Worm (Caenorhabditis elegans): Measurements from ENCODE around the gene col-130.

col-130 gene

ce11 chrIV:12463370-12463769 is 35.1 kb upstream of the col-130 start, which contains the start of gene C25G4.8:
C25G4.8 (minus strand) TSS chrIV:12463470.
- TF ChIP-seq ets-4 (tag; optimal IDR thresholded peaks at IDR 0.05), result no peak

- TF ChIP-seq unc-3 (GFP tag; conservative IDR thresholded peaks at IDR 0.05) (no peak), unc-3 (tag; optimal IDR thresholded peaks at IDR 0.05) (no peak), pqm-1 (tag; optimal IDR thresholded peaks at IDR 0.05) (no peak), gmeb-2 (tag; optimal IDR thresholded peaks at IDR 0.05) (no peak), pax-1 (tag; optimal IDR thresholded peaks at IDR 0.05) (no peak), T23F11.4 (GFP tag; optimal IDR thresholded peaks at IDR 0.05) (no peak), hlh-15 (tag; optimal IDR thresholded peaks at IDR 0.05) (no peak), pha-2 (tag; optimal IDR thresholded peaks at IDR 0.05) (no peak), ceh-48 (tag; optimal IDR thresholded peaks at IDR 0.05) (no peak)
Measured at ce11 chrIV:12456613-12457012, 28.3 kb upstream of the col-130 start, which contains the start of gene C25G4.7. C25G4.7 (plus strand) TSS chrIV:12456913.

- TF ChIP-seq ceh-30 (tag; optimal IDR thresholded peaks at IDR 0.05) (no peak), sdc-2 (tag; optimal IDR thresholded peaks at IDR 0.05) (no peak), ceh-45 (GFP tag; IDR thresholded peaks at IDR 0.05) (no peak), C38D4.7 (GFP tag; optimal IDR thresholded peaks at IDR 0.05) (no peak), sox-4 (tag; optimal IDR thresholded peaks at IDR 0.05) (no peak), dve-1 (tag; optimal IDR thresholded peaks at IDR 0.05) (no peak), ceh-24 (tag; optimal IDR thresholded peaks at IDR 0.05) (no peak), pha-2 (tag; optimal IDR thresholded peaks at IDR 0.05) (no peak), unc-55 (GFP tag; optimal IDR thresholded peaks at IDR 0.05) (no peak), sox-2 (GFP tag; IDR thresholded peaks at IDR 0.05) (no peak), ceh-6 (GFP tag; optimal IDR thresholded peaks at IDR 0.05) (no peak), tbx-2 (tag; optimal IDR thresholded peaks at IDR 0.05) (no peak), pat-9 (tag; optimal IDR thresholded peaks at IDR 0.05) (no peak), ref-2 (tag; optimal IDR thresholded peaks at IDR 0.05) (no peak), tbx-7 (tag; optimal IDR thresholded peaks at IDR 0.05) (no peak), ceh-48 (tag; optimal IDR thresholded peaks at IDR 0.05) (no peak)
Measured at ce11 chrIV:12454750-12455149, 26.4 kb upstream of the col-130 start, which contains the start of gene smz-1. smz-1 (plus strand) TSS chrIV:12455050.

ce11 chrIV:12454115-12454514 is 25.8 kb upstream of the col-130 start, which contains the start of gene spe-44:
spe-44 (minus strand) TSS chrIV:12454215.
- TF ChIP-seq K09A11.1 (tag; optimal IDR thresholded peaks at IDR 0.05; ENCODE audit: insufficient read depth) (no peak), sox-4 (tag; optimal IDR thresholded peaks at IDR 0.05) (no peak), elt-2 (tag; optimal IDR thresholded peaks at IDR 0.05) (no peak), sdc-2 (tag; optimal IDR thresholded peaks at IDR 0.05) (no peak), ceh-6 (GFP tag; optimal IDR thresholded peaks at IDR 0.05) (no peak), ceh-19 (GFP tag; optimal IDR thresholded peaks at IDR 0.05) (no peak), rnt-1 (tag; optimal IDR thresholded peaks at IDR 0.05) (no peak), pax-1 (tag; optimal IDR thresholded peaks at IDR 0.05) (no peak), pat-9 (tag; optimal IDR thresholded peaks at IDR 0.05) (no peak), ahr-1 (tag; optimal IDR thresholded peaks at IDR 0.05) (no peak), ceh-31 (tag; optimal IDR thresholded peaks at IDR 0.05) (no peak), fax-1 (tag; optimal IDR thresholded peaks at IDR 0.05) (no peak)

- TF ChIP-seq nfya-1 (tag; optimal IDR thresholded peaks at IDR 0.05) (peak; percentile 27), lim-6 (tag; optimal IDR thresholded peaks at IDR 0.05) (no peak), unc-42 (tag; optimal IDR thresholded peaks at IDR 0.05) (peak; percentile 55)
Measured at ce11 chrIV:12451225-12451831, 23.0 kb upstream of the col-130 start, which contains the start of gene dpy-26. dpy-26 (minus strand) TSS chrIV:12451335.

All from whole organism, late embryonic.